Fruit fly (Drosophila melanogaster) Kc167 (cell line): ENCODE data around the gene CG31102.

Source experiments
- Myc ChIP-seq: fragments of >200 bp; optimal IDR thresholded peaks from 2 replicates; lab custom pipeline; 2017; ENCODE audit warnings: missing external identifiers
- Sin3A ChIP-seq: fragments of >200 bp; optimal IDR thresholded peaks from 2 replicates; lab custom pipeline; 2018; ENCODE audit warnings: missing external identifiers
- h ChIP-seq: fragments of >200 bp; optimal IDR thresholded peaks from 3 replicates; lab custom pipeline; 2018; ENCODE audit warnings: missing external identifiers
- psq ChIP-seq: fragments of >200 bp; optimal IDR thresholded peaks from 2 replicates; lab custom pipeline; 2017; ENCODE audit warnings: missing external identifiers
- ttk ChIP-seq: sonication (Bioruptor generic); optimal IDR thresholded peaks from 2 replicates; lab custom pipeline; 2017; ENCODE audit warnings: missing external identifiers

dm6 chr3R:25302239-25302638, 6.8 kb upstream of the CG31102 start, which contains the start of gene CG31370:
- TF ChIP-seq Myc (no peak), psq (no peak), h (lab: Kevin White, UChicago) (no peak), ttk (lab: Kevin White, UChicago) (no peak), Sin3A (no peak)
